Worm (Caenorhabditis elegans) whole organism, L3 larva: ENCODE results near the gene ncs-1.

Source experiments
- R02D3.7 ChIP-seq: fragments of 150-350 bp; optimal IDR thresholded peaks from 2 replicates; lab custom pipeline; 2014; ENCODE audit warnings: missing biosample characterization, missing genetic modification characterization
- ZK546.5 ChIP-seq: sonication (generic microtip); optimal IDR thresholded peaks from 2 replicates; lab custom pipeline; 2017; ENCODE audit warnings: missing biosample characterization, missing genetic modification characterization
- ama-1 ChIP-seq: fragments of 150-350 bp; optimal IDR thresholded peaks from 2 replicates; lab custom pipeline; 2018
- ceh-16 ChIP-seq: sonication (generic microtip); optimal IDR thresholded peaks from 2 replicates; lab custom pipeline; 2017; ENCODE audit warnings: missing biosample characterization, missing genetic modification characterization
- ceh-28 ChIP-seq: fragments of 150-350 bp; optimal IDR thresholded peaks from 2 replicates; lab custom pipeline; 2014; ENCODE audit warnings: missing biosample characterization, missing genetic modification reagents, missing genetic modification characterization
- ceh-82 ChIP-seq: fragments of 150-350 bp; optimal IDR thresholded peaks from 2 replicates; lab custom pipeline; 2014; ENCODE audit warnings: missing biosample characterization, missing genetic modification characterization
- ceh-9 ChIP-seq: sonication (generic microtip); optimal IDR thresholded peaks from 2 replicates; lab custom pipeline; 2018; ENCODE audit warnings: missing biosample characterization, missing genetic modification characterization
- daf-12 ChIP-seq: fragments of 150-350 bp; optimal IDR thresholded peaks from 2 replicates; lab custom pipeline; 2014; ENCODE audit warnings: missing biosample characterization, missing genetic modification reagents, missing genetic modification characterization
- egl-27 ChIP-seq: sonication (generic microtip); optimal IDR thresholded peaks from 4 replicates; lab custom pipeline; 2017; ENCODE audit warnings: missing biosample characterization, missing genetic modification reagents, missing genetic modification characterization
- elt-1 ChIP-seq: fragments of 150-350 bp; optimal IDR thresholded peaks from 2 replicates; lab custom pipeline; 2014; ENCODE audit warnings: missing biosample characterization, missing genetic modification characterization
- elt-2 ChIP-seq: sonication (generic microtip); optimal IDR thresholded peaks from 2 replicates; lab custom pipeline; 2016; ENCODE audit warnings: missing genetic modification reagents, mild to moderate bottlenecking, missing genetic modification characterization, missing compliant biosample characterization
- elt-3 ChIP-seq, 3 experiments: fragments of 150-350 bp in 1 of 3; sonication (generic microtip) in 2 of 3; optimal IDR thresholded peaks; 2 replicates in 2 of 3; 4 replicates in 1 of 3; lab custom pipeline; 2014 to 2017; ENCODE audit warnings: missing biosample characterization in 3 of 3, missing genetic modification characterization in 3 of 3
- eor-1 ChIP-seq, 2 experiments: fragments of 150-350 bp; optimal IDR thresholded peaks; 2 replicates each; lab custom pipeline; 2014 to 2018; ENCODE audit warnings: missing biosample characterization in 2 of 2, missing genetic modification characterization in 2 of 2
- fkh-10 ChIP-seq: sonication (generic microtip); optimal IDR thresholded peaks from 2 replicates; lab custom pipeline; 2017; ENCODE audit warnings: missing biosample characterization, missing genetic modification reagents, missing genetic modification characterization
- fos-1 ChIP-seq: fragments of 150-350 bp; optimal IDR thresholded peaks from 2 replicates; lab custom pipeline; 2014; ENCODE audit warnings: missing biosample characterization, missing genetic modification characterization
- hmg-11 ChIP-seq: sonication (generic microtip); optimal IDR thresholded peaks from 2 replicates; lab custom pipeline; 2016; ENCODE audit warnings: missing genetic modification characterization, missing compliant biosample characterization
- jun-1 ChIP-seq: fragments of 150-350 bp; optimal IDR thresholded peaks from 2 replicates; lab custom pipeline; 2014; ENCODE audit warnings: missing biosample characterization, missing genetic modification reagents, missing genetic modification characterization
- lin-15B ChIP-seq: fragments of 150-350 bp; optimal IDR thresholded peaks from 2 replicates; lab custom pipeline; 2014; ENCODE audit warnings: missing biosample characterization, missing genetic modification characterization
- lsy-12 ChIP-seq: sonication (generic microtip); optimal IDR thresholded peaks from 2 replicates; lab custom pipeline; 2016; ENCODE audit warnings: mild to moderate bottlenecking, missing genetic modification characterization, missing compliant biosample characterization
- mml-1 ChIP-seq: fragments of 150-350 bp; sonication (generic microtip); optimal IDR thresholded peaks from 3 replicates; lab custom pipeline; 2014; ENCODE audit warnings: missing biosample characterization, missing genetic modification characterization
- nfya-1 ChIP-seq: sonication (generic microtip); optimal IDR thresholded peaks from 2 replicates; lab custom pipeline; 2017; ENCODE audit warnings: missing genetic modification characterization, mild to moderate bottlenecking, missing compliant biosample characterization, antibody characterized with exemption, moderate library complexity; ENCODE audit not compliant: insufficient read depth
- nhr-12 ChIP-seq: fragments of 150-350 bp; optimal IDR thresholded peaks from 2 replicates; lab custom pipeline; 2014; ENCODE audit warnings: missing biosample characterization, missing genetic modification characterization
- nhr-23 ChIP-seq: fragments of 150-350 bp; optimal IDR thresholded peaks from 2 replicates; lab custom pipeline; 2014; ENCODE audit warnings: missing biosample characterization, missing genetic modification reagents, missing genetic modification characterization
- nhr-237 ChIP-seq: fragments of 150-350 bp; optimal IDR thresholded peaks from 2 replicates; lab custom pipeline; 2014; ENCODE audit warnings: missing biosample characterization, missing genetic modification characterization
- nhr-25 ChIP-seq: sonication (generic microtip); optimal IDR thresholded peaks from 2 replicates; lab custom pipeline; 2017; ENCODE audit warnings: missing biosample characterization, missing genetic modification characterization
- nhr-28 ChIP-seq: fragments of 150-350 bp; optimal IDR thresholded peaks from 2 replicates; lab custom pipeline; 2014; ENCODE audit warnings: missing biosample characterization, missing genetic modification characterization
- nhr-43 ChIP-seq: sonication (generic microtip); optimal IDR thresholded peaks from 2 replicates; lab custom pipeline; 2016; ENCODE audit warnings: mild to moderate bottlenecking, missing genetic modification characterization, missing compliant biosample characterization; ENCODE audit not compliant: poor library complexity, severe bottlenecking
- nhr-67 ChIP-seq: fragments of 150-350 bp; optimal IDR thresholded peaks from 2 replicates; lab custom pipeline; 2014; ENCODE audit warnings: missing biosample characterization, missing genetic modification characterization
- nhr-77 ChIP-seq: fragments of 150-350 bp; optimal IDR thresholded peaks from 2 replicates; lab custom pipeline; 2014; ENCODE audit warnings: missing biosample characterization, missing genetic modification characterization
- pha-4 ChIP-seq: fragments of 150-350 bp; optimal IDR thresholded peaks from 2 replicates; lab custom pipeline; 2014; ENCODE audit warnings: missing biosample characterization, missing genetic modification reagents, missing genetic modification characterization
- pqm-1 ChIP-seq: fragments of 150-350 bp; optimal IDR thresholded peaks from 2 replicates; lab custom pipeline; 2017; ENCODE audit warnings: missing biosample characterization, missing genetic modification characterization, inconsistent platforms
- sea-2 ChIP-seq: fragments of 150-350 bp; sonication (generic microtip); optimal IDR thresholded peaks from 4 replicates; lab custom pipeline; 2014; ENCODE audit warnings: missing biosample characterization, missing genetic modification reagents, missing genetic modification characterization
- skn-1 ChIP-seq: fragments of 150-350 bp; optimal IDR thresholded peaks from 2 replicates; lab custom pipeline; 2014; ENCODE audit warnings: missing biosample characterization, missing genetic modification characterization
- snpc-4 ChIP-seq: fragments of 150-350 bp; optimal IDR thresholded peaks from 2 replicates; lab custom pipeline; 2014; ENCODE audit warnings: missing biosample characterization, missing genetic modification characterization
- tbx-2 ChIP-seq: sonication (generic microtip); optimal IDR thresholded peaks from 2 replicates; lab custom pipeline; 2016; ENCODE audit warnings: mild to moderate bottlenecking, missing genetic modification characterization, missing compliant biosample characterization
- unc-39 ChIP-seq: sonication (generic microtip); optimal IDR thresholded peaks from 4 replicates; lab custom pipeline; 2017; ENCODE audit warnings: missing biosample characterization, missing genetic modification characterization
- unc-62 ChIP-seq: fragments of 150-350 bp; sonication (generic microtip); optimal IDR thresholded peaks from 4 replicates; lab custom pipeline; 2014; ENCODE audit warnings: missing biosample characterization, missing genetic modification reagents, missing genetic modification characterization
- ztf-11 ChIP-seq: fragments of 150-350 bp; optimal IDR thresholded peaks from 2 replicates; lab custom pipeline; 2014; ENCODE audit warnings: missing biosample characterization, missing genetic modification characterization
- ztf-4 ChIP-seq: fragments of 150-350 bp; optimal IDR thresholded peaks from 2 replicates; lab custom pipeline; 2014; ENCODE audit warnings: missing biosample characterization, missing genetic modification characterization

ncs-1 gene

DNA sequence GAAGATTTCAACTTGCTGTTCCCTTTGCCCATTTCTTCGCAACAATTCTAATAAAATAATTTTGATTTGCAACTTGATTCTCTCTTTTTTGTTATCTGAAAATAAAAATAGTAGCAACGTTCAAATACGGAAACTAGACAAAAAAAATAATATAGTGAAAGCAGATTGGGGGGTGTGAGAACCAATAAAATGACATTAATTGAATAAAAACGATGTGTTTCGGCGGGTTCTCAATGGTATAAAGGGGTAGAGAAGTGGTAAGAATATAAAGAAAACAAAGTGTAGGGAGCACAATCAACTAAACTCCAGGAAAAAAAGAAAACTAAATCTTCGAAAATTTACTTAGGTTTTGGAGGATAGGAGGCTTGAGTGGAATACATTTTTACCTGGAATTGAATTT, at the start of gene ncs-1:
TSS of gene ncs-1 (minus strand) at position 101 of the 400 bp plus-strand sequence.
- TF ChIP-seq skn-1 (tag; lab: Kevin White, UChicago) (no peak), unc-39 (tag; lab: Kevin White, UChicago) (no peak), pqm-1 (tag; lab: Kevin White, UChicago) (no peak), fkh-10 (GFP tag; lab: Kevin White, UChicago) (no peak), ceh-16 (tag; lab: Kevin White, UChicago) (no peak), elt-1 (tag; lab: Kevin White, UChicago) (no peak), sea-2 (GFP tag; lab: Kevin White, UChicago) (no peak), hmg-11 (tag; lab: Kevin White, UChicago) (no peak), mml-1 (no peak), nhr-43 (tag; lab: Kevin White, UChicago) (no peak), fos-1 (no peak), egl-27 (tag; lab: Kevin White, UChicago) (no peak), nhr-12 (tag; lab: Kevin White, UChicago) (no peak), nfya-1 (tag; lab: Kevin White, UChicago) (no peak), nhr-67 (tag; lab: Kevin White, UChicago) (no peak), ceh-9 (tag; lab: Kevin White, UChicago) (no peak), R02D3.7 (tag; lab: Kevin White, UChicago) (no peak), ceh-28 (tag; lab: Kevin White, UChicago) (no peak), unc-62 (GFP tag; lab: Kevin White, UChicago) (no peak)
- TF ChIP-seq, all 47 proteins: peak for 0

DNA sequence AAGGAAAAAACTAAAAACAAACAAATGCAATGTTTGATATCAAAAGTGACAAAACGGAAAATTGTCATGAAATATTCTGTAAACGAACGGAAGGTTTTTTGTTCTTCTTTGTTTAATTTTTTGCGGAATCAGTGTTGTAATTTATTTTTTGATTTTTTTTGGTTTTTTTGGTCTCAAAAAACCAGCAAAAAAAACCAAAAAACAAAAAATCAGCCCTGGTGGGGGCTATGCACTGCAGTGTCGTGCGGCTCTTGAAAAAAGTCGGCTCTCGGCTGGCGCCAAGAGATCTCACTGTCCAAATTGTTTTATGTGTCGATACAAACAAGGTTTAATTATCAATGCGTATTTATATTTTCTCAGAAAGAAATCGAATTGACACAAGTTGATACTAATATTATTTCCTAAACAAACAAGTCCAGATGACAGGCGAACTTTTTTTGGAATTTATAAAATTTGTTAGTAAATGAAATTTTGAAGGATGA, 49.4 kb upstream of the ncs-1 start:
- TF ChIP-seq nhr-237 (tag; lab: Kevin White, UChicago) (no peak), ztf-11 (no peak), ceh-82 (no peak), lin-15B (tag; lab: Kevin White, UChicago) (no peak), lsy-12 (tag; lab: Kevin White, UChicago) (no peak), nhr-12 (tag; lab: Kevin White, UChicago) (no peak), nhr-43 (tag; lab: Kevin White, UChicago) (no peak), nhr-77 (tag; lab: Kevin White, UChicago) (no peak), elt-2 (tag; lab: Kevin White, UChicago) (peak; percentile 50), ama-1 (peak; percentile 95), skn-1 (tag; lab: Kevin White, UChicago) (no peak), ceh-28 (tag; lab: Kevin White, UChicago) (no peak), R02D3.7 (tag; lab: Kevin White, UChicago) (no peak), nhr-28 (no peak), pha-4 (tag; lab: Kevin White, UChicago) (peak; percentile 46), jun-1 (no peak), elt-3 (tag; optimal IDR thresholded peaks at IDR 0.05; lab: Kevin White, UChicago) (no peak), ZK546.5 (tag; lab: Kevin White, UChicago) (no peak)
- TF ChIP-seq, all 47 proteins: peak for 3

DNA sequence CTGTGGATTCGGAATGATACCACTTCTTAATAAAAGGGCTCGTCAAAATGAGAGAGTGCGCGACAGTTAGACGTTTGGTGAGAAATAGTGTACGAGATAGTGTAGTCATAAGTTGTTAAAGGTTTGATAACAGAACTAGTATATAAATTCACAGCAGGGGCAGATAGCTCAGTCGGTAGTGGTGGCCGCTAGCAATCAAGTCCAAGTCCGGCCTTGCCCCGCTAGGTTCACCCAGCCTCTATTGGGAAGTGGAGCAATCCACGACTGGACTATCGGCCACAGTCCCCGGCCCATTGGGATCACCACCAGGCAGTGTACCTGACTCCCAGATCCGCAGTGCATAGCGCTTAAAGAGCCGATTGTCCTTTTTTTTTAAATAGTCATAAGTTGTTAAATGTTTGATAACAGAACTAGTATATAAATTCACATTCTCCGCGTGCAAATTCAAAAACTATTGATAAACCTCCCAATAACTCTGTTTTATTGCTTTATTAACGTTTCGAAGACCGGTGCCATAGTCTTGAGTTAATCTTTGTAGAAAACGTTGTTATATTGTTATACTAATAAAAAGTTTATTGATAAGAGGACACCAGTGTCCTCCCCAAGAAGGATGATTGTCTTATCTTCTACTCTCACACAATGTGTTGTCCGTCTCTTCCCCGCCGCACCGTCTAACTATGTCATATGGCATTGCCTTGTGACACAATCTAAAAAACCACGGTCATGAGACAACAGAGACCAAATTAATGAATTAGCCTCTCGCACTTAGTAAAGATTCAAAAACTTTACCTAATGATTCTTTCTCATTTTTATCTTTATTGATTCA, 47.8 kb upstream of the ncs-1 start:
- peak; percentile 64 for TF ChIP-seq ama-1
- TF ChIP-seq ceh-82, result no peak
- peak; percentile 22 for TF ChIP-seq snpc-4
- TF ChIP-seq pqm-1 (tag; lab: Kevin White, UChicago), result peak; percentile 60
- TF ChIP-seq nhr-43 (tag; lab: Kevin White, UChicago), result peak; percentile 70
- TF ChIP-seq tbx-2 (tag; lab: Kevin White, UChicago), result no peak
- TF ChIP-seq elt-1 (tag; lab: Kevin White, UChicago), result no peak
- TF ChIP-seq sea-2 (GFP tag; lab: Kevin White, UChicago), result no peak
- peak; percentile 43 for TF ChIP-seq ztf-4 (tag; lab: Kevin White, UChicago)
- no peak for TF ChIP-seq ceh-16 (tag; lab: Kevin White, UChicago)
- TF ChIP-seq nhr-23, result peak; percentile 75
- TF ChIP-seq elt-3 (tag; optimal IDR thresholded peaks at IDR 0.05; lab: Kevin White, UChicago), result peak in 1 of 3 experiments; percentile 36
- TF ChIP-seq nhr-77 (tag; lab: Kevin White, UChicago), result no peak
- no peak for TF ChIP-seq ceh-28 (tag; lab: Kevin White, UChicago)
- TF ChIP-seq lin-15B (tag; lab: Kevin White, UChicago), result no peak
- no peak for TF ChIP-seq skn-1 (tag; lab: Kevin White, UChicago)
- TF ChIP-seq nhr-25 (tag; lab: Kevin White, UChicago), result peak; percentile 41
- no peak for TF ChIP-seq daf-12 (tag; lab: Kevin White, UChicago)
- peak; percentile 51 for TF ChIP-seq pha-4 (tag; lab: Kevin White, UChicago)
- TF ChIP-seq eor-1 (tag; optimal IDR thresholded peaks at IDR 0.05; lab: Kevin White, UChicago), result no peak
- peak; percentile 95 for TF ChIP-seq elt-2 (tag; lab: Kevin White, UChicago)
- TF ChIP-seq lsy-12 (tag; lab: Kevin White, UChicago), result peak; percentile 14
- TF ChIP-seq unc-62 (GFP tag; lab: Kevin White, UChicago), result peak; percentile 20
- peak; percentile 33 for TF ChIP-seq jun-1
